Worm (Caenorhabditis elegans): Measurements from ENCODE around the gene hlh-29.

DNA sequence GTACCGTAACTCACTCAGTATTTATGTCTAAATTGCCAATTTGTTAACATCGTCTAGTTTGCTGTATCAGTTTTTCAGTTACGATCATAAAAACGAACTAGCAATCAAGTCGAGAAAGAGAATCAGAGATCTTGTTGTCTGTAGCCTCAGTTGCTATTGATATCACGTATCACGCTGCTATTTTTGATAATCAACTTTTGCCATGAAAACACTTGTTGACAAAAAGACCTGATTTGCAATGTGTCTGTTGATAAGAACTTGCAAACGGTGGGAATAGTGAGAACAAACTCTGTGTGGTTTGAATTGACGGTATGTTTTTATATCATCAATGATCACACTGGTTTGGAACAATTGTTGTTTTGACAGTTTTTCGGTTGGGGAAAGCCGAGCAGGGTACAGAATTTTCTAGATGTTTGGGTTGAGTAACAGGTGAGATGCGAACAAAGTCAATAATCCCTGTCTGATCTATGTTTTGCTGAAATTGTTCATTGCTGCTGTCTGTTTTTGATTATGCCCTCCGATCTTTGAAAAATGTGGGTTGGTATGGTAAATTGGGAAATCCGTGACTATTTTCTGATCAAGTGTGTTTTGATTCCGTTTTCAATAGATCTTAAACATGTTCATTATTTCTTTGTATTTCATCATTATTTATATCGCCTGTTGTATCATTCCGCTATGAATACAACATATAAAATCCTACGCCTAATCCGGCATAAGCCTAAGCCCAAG is 39.2 kb downstream of the hlh-29 start:
- peak; percentile 65 for TF ChIP-seq elt-2 (tag; optimal IDR thresholded peaks at IDR 0.05)
- TF ChIP-seq fkh-10 (GFP tag; optimal IDR thresholded peaks at IDR 0.05): no peak
- no peak for TF ChIP-seq unc-55 (GFP tag; optimal IDR thresholded peaks at IDR 0.05)
- no peak for TF ChIP-seq hlh-8 (tag; optimal IDR thresholded peaks at IDR 0.05)
- TF ChIP-seq ttx-3 (tag; optimal IDR thresholded peaks at IDR 0.05): no peak
- TF ChIP-seq rnt-1 (tag; optimal IDR thresholded peaks at IDR 0.05): no peak
- TF ChIP-seq ceh-2 (tag; optimal IDR thresholded peaks at IDR 0.05): no peak
- no peak for TF ChIP-seq pha-2 (tag; optimal IDR thresholded peaks at IDR 0.05)
- no peak for TF ChIP-seq odd-2 (tag; optimal IDR thresholded peaks at IDR 0.05)
- TF ChIP-seq ets-4 (tag; optimal IDR thresholded peaks at IDR 0.05): no peak
- TF ChIP-seq ceh-9 (tag; optimal IDR thresholded peaks at IDR 0.05): no peak

Data from whole organism, late embryonic.